Fruit fly (Drosophila melanogaster) whole organism, adult: ENCODE data around the gene CG17440.

ENCODE experiments used
- CG1620 ChIP-seq: fragments of 200-800 bp; sonication (Bioruptor generic); optimal IDR thresholded peaks from 2 replicates; lab custom pipeline; 2016; ENCODE audit warnings: missing biosample characterization, missing genetic modification characterization
- CG5204 ChIP-seq: fragments of 200-800 bp; sonication (Bioruptor generic); optimal IDR thresholded peaks from 2 replicates; lab custom pipeline; 2016; ENCODE audit warnings: missing biosample characterization, missing genetic modification characterization
- CG7045 ChIP-seq: fragments of 200-800 bp; sonication (Bioruptor generic); optimal IDR thresholded peaks from 2 replicates; lab custom pipeline; 2017; ENCODE audit warnings: missing biosample characterization, mild to moderate bottlenecking, missing genetic modification characterization
- CG7101 ChIP-seq: fragments of 200-800 bp; sonication (Bioruptor generic); optimal IDR thresholded peaks from 2 replicates; lab custom pipeline; 2018; ENCODE audit warnings: missing biosample characterization, mild to moderate bottlenecking, missing genetic modification characterization, moderate library complexity
- bab1 ChIP-seq: fragments of 200-800 bp; sonication (Bioruptor generic); optimal IDR thresholded peaks from 3 replicates; lab custom pipeline; 2019; ENCODE audit warnings: missing biosample characterization, mild to moderate bottlenecking, missing genetic modification characterization, moderate library complexity
- cic ChIP-seq: fragments of 200-800 bp; sonication (Bioruptor generic); optimal IDR thresholded peaks from 2 replicates; lab custom pipeline; 2017; ENCODE audit warnings: missing biosample characterization, mild to moderate bottlenecking, missing genetic modification characterization, moderate library complexity
- cnc ChIP-seq, 2 experiments: fragments of >200 bp; optimal IDR thresholded peaks; 2 replicates each; lab custom pipeline; 2017
- kay ChIP-seq: fragments of 200-800 bp; sonication (Bioruptor generic); peaks from one replicate; lab custom pipeline; 2016; ENCODE audit warnings: missing biosample characterization, missing genetic modification characterization, borderline replicate concordance
- tj ChIP-seq: fragments of 200-800 bp; sonication (Bioruptor generic); optimal IDR thresholded peaks from 3 replicates; lab custom pipeline; 2017; ENCODE audit warnings: missing biosample characterization, mild to moderate bottlenecking, missing genetic modification characterization, moderate library complexity
- toe ChIP-seq: fragments of 200-800 bp; sonication (Bioruptor generic); optimal IDR thresholded peaks from 2 replicates; lab custom pipeline; 2016; ENCODE audit warnings: missing biosample characterization, missing genetic modification characterization

dm6 chrX:9309959-9310658, 40.4 kb upstream of the CG17440 start:
- TF ChIP-seq CG7045 (GFP tag; lab: Kevin White, UChicago) (no peak), toe (GFP tag; lab: Kevin White, UChicago) (no peak), cic (no peak), tj (GFP tag; lab: Kevin White, UChicago) (no peak), CG1620 (GFP tag; lab: Kevin White, UChicago) (no peak), bab1 (GFP tag; lab: Kevin White, UChicago) (no peak), CG7101 (no peak), cnc (optimal IDR thresholded peaks at IDR 0.05; lab: Kevin White, UChicago) (no peak), CG5204 (GFP tag; lab: Kevin White, UChicago) (no peak), kay (GFP tag; lab: Kevin White, UChicago) (no peak)
